Worm (Caenorhabditis elegans) whole organism, late embryonic: ENCODE measurements around the gene str-160.
A peak's percentile ranks its signal among the peaks of the same experiment; 100 is the strongest.

Source experiments
- K02D7.2 ChIP-seq: sonication (generic microtip); optimal IDR thresholded peaks from 2 replicates; lab custom pipeline; 2017; ENCODE audit warnings: mild to moderate bottlenecking, missing genetic modification characterization, missing compliant biosample characterization
- K09A11.1 ChIP-seq: sonication (generic microtip); optimal IDR thresholded peaks from 2 replicates; lab custom pipeline; 2017; ENCODE audit warnings: antibody characterized with exemption, mild to moderate bottlenecking, missing genetic modification characterization, missing compliant biosample characterization; ENCODE audit not compliant: insufficient read depth
- Y22D7AL.16 ChIP-seq: sonication (generic microtip); optimal IDR thresholded peaks from 2 replicates; lab custom pipeline; 2016; ENCODE audit warnings: missing genetic modification characterization, missing compliant biosample characterization
- ama-1 ChIP-seq: fragments of 150-350 bp; optimal IDR thresholded peaks from 2 replicates; lab custom pipeline; 2014
- ceh-18 ChIP-seq: sonication (generic microtip); optimal IDR thresholded peaks from 2 replicates; lab custom pipeline; 2016; ENCODE audit warnings: missing genetic modification characterization, missing compliant biosample characterization
- ceh-19 ChIP-seq: fragments of 200-800 bp; sonication (Bioruptor generic); optimal IDR thresholded peaks from 2 replicates; lab custom pipeline; 2018; ENCODE audit warnings: mild to moderate bottlenecking, missing genetic modification characterization, missing compliant biosample characterization
- ceh-24 ChIP-seq: sonication (generic microtip); optimal IDR thresholded peaks from 2 replicates; lab custom pipeline; 2016; ENCODE audit warnings: mild to moderate bottlenecking, missing genetic modification characterization, missing compliant biosample characterization
- ceh-31 ChIP-seq: sonication (generic microtip); optimal IDR thresholded peaks from 2 replicates; lab custom pipeline; 2016; ENCODE audit warnings: missing genetic modification characterization, missing compliant biosample characterization
- ceh-34 ChIP-seq: sonication (generic microtip); optimal IDR thresholded peaks from 2 replicates; lab custom pipeline; 2016; ENCODE audit warnings: mild to moderate bottlenecking, missing genetic modification characterization, missing compliant biosample characterization
- ceh-45 ChIP-seq: fragments of 200-800 bp; sonication (Bioruptor generic); IDR thresholded peaks from 2 replicates; pipeline ENCODE4 v1.3.6; 2022; ENCODE audit warnings: missing genetic modification reagents, missing genetic modification characterization, missing compliant biosample characterization
- ceh-48 ChIP-seq: sonication (generic microtip); optimal IDR thresholded peaks from 2 replicates; lab custom pipeline; 2016; ENCODE audit warnings: missing genetic modification characterization, inconsistent platforms, missing compliant biosample characterization
- ceh-6 ChIP-seq: fragments of 200-800 bp; sonication (Bioruptor generic); optimal IDR thresholded peaks from 2 replicates; lab custom pipeline; 2018; ENCODE audit warnings: mild to moderate bottlenecking, missing genetic modification characterization, missing compliant biosample characterization
- ceh-9 ChIP-seq: sonication (generic microtip); optimal IDR thresholded peaks from 2 replicates; lab custom pipeline; 2016; ENCODE audit warnings: mild to moderate bottlenecking, missing genetic modification characterization, inconsistent platforms, missing compliant biosample characterization
- che-1 ChIP-seq: sonication (generic microtip); optimal IDR thresholded peaks from 2 replicates; lab custom pipeline; 2016; ENCODE audit warnings: mild to moderate bottlenecking, missing genetic modification characterization, missing compliant biosample characterization
- elt-2 ChIP-seq: sonication (generic microtip); optimal IDR thresholded peaks from 2 replicates; lab custom pipeline; 2016; ENCODE audit warnings: missing genetic modification reagents, missing genetic modification characterization, missing compliant biosample characterization
- elt-4 ChIP-seq: sonication (generic microtip); optimal IDR thresholded peaks from 2 replicates; lab custom pipeline; 2016; ENCODE audit warnings: missing genetic modification characterization, missing compliant biosample characterization
- fax-1 ChIP-seq: sonication (generic microtip); optimal IDR thresholded peaks from 2 replicates; lab custom pipeline; 2016; ENCODE audit warnings: missing genotype, missing genetic modification characterization, missing compliant biosample characterization
- fkh-10 ChIP-seq: fragments of 150-350 bp; optimal IDR thresholded peaks from 2 replicates; lab custom pipeline; 2014; ENCODE audit warnings: missing biosample characterization, missing genetic modification reagents, missing genetic modification characterization
- hlh-15 ChIP-seq: sonication (generic microtip); optimal IDR thresholded peaks from 2 replicates; lab custom pipeline; 2016; ENCODE audit warnings: missing genetic modification characterization, missing compliant biosample characterization
- hlh-30 ChIP-seq: sonication (generic microtip); optimal IDR thresholded peaks from 2 replicates; lab custom pipeline; 2017; ENCODE audit warnings: antibody characterized with exemption, missing genetic modification characterization, missing compliant biosample characterization; ENCODE audit not compliant: insufficient read depth
- hlh-6 ChIP-seq: sonication (generic microtip); optimal IDR thresholded peaks from 2 replicates; lab custom pipeline; 2016; ENCODE audit warnings: missing genotype, missing genetic modification characterization, missing compliant biosample characterization
- lim-6 ChIP-seq: sonication (generic microtip); optimal IDR thresholded peaks from 2 replicates; lab custom pipeline; 2016; ENCODE audit warnings: missing genetic modification characterization, missing compliant biosample characterization
- madf-2 ChIP-seq: sonication (generic microtip); optimal IDR thresholded peaks from 2 replicates; lab custom pipeline; 2017; ENCODE audit warnings: missing genetic modification characterization, missing compliant biosample characterization
- nhr-11 ChIP-seq: fragments of 150-350 bp; optimal IDR thresholded peaks from 2 replicates; lab custom pipeline; 2014; ENCODE audit warnings: missing biosample characterization, missing genetic modification characterization
- nhr-232 ChIP-seq: sonication (generic microtip); optimal IDR thresholded peaks from 2 replicates; lab custom pipeline; 2016; ENCODE audit warnings: missing genetic modification characterization, missing compliant biosample characterization
- odd-2 ChIP-seq: sonication (generic microtip); optimal IDR thresholded peaks from 2 replicates; lab custom pipeline; 2017; ENCODE audit warnings: antibody characterized with exemption, mild to moderate bottlenecking, missing genetic modification characterization, missing compliant biosample characterization
- pat-9 ChIP-seq: fragments of 200-800 bp; sonication (Bioruptor generic); optimal IDR thresholded peaks from 2 replicates; lab custom pipeline; 2018; ENCODE audit warnings: mild to moderate bottlenecking, missing genetic modification characterization, moderate library complexity, missing compliant biosample characterization
- pax-1 ChIP-seq: fragments of 150-350 bp; optimal IDR thresholded peaks from 2 replicates; lab custom pipeline; 2014; ENCODE audit warnings: missing biosample characterization, missing genetic modification characterization
- pha-2 ChIP-seq: sonication (generic microtip); optimal IDR thresholded peaks from 2 replicates; lab custom pipeline; 2017; ENCODE audit warnings: mild to moderate bottlenecking, missing genetic modification characterization, missing compliant biosample characterization
- pha-4 ChIP-seq: fragments of 150-350 bp; optimal IDR thresholded peaks from 2 replicates; lab custom pipeline; 2018; ENCODE audit warnings: missing biosample characterization, missing genetic modification reagents, missing genetic modification characterization
- pqm-1 ChIP-seq: sonication (generic microtip); optimal IDR thresholded peaks from 2 replicates; lab custom pipeline; 2016; ENCODE audit warnings: missing genetic modification characterization, missing compliant biosample characterization
- rnt-1 ChIP-seq: sonication (generic microtip); optimal IDR thresholded peaks from 2 replicates; lab custom pipeline; 2016; ENCODE audit warnings: missing genetic modification characterization, missing compliant biosample characterization
- sdc-2 ChIP-seq: sonication (generic microtip); optimal IDR thresholded peaks from 2 replicates; lab custom pipeline; 2016; ENCODE audit warnings: missing genotype, missing genetic modification characterization, missing compliant biosample characterization
- tbx-2 ChIP-seq: sonication (generic microtip); optimal IDR thresholded peaks from 2 replicates; lab custom pipeline; 2016; ENCODE audit warnings: missing genetic modification characterization, missing compliant biosample characterization
- tbx-7 ChIP-seq: sonication (generic microtip); optimal IDR thresholded peaks from 2 replicates; lab custom pipeline; 2016; ENCODE audit warnings: missing genotype, missing genetic modification characterization, missing compliant biosample characterization
- unc-42 ChIP-seq: sonication (generic microtip); optimal IDR thresholded peaks from 2 replicates; lab custom pipeline; 2016; ENCODE audit warnings: missing genotype, missing genetic modification characterization, missing compliant biosample characterization
- unc-55 ChIP-seq: sonication (generic microtip); optimal IDR thresholded peaks from 2 replicates; lab custom pipeline; 2017; ENCODE audit warnings: missing biosample characterization, missing genetic modification reagents, missing genetic modification characterization
- unc-86 ChIP-seq: sonication (generic microtip); optimal IDR thresholded peaks from 2 replicates; lab custom pipeline; 2016; ENCODE audit warnings: missing genetic modification characterization, missing compliant biosample characterization
- ztf-16 ChIP-seq: sonication (generic microtip); optimal IDR thresholded peaks from 2 replicates; lab custom pipeline; 2017; ENCODE audit warnings: missing genetic modification characterization, missing compliant biosample characterization

str-160 gene

ce11 chrV:1756856-1757255 lies 22.2 kb downstream of the str-160 start, which contains the start of gene clec-204:
clec-204 (plus strand) TSS chrV:1757156.
- no peak for TF ChIP-seq hlh-15 (tag; lab: Kevin White, UChicago)

DNA sequence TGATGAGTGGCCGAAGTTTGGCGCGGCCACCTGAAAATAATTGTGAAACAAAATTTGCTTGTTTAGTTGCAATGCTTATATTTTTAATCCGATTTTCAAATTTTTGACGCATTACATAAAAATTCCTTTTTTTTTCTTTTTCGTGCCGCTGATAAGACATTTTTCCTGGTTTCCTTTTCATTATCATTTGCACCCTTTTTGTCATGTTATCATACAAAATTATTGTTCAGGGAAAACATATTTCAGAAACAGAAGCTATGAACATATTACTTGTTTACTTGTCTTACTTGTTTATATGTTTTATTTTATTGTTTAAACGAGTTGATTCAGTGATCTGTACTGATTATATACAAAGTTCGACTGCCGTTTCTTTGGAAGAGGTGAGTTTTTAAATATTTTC lies 26.0 kb downstream of the str-160 start, which contains the start of gene clec-205:
Gene clec-205 (plus strand): TSS at position 212 of the 400 bp plus-strand sequence.
- no peak for TF ChIP-seq elt-4 (tag; lab: Kevin White, UChicago)
- no peak for TF ChIP-seq tbx-2 (tag; lab: Kevin White, UChicago)
- peak; percentile 10 for TF ChIP-seq elt-2
- TF ChIP-seq ceh-45, result no peak
- TF ChIP-seq unc-42 (tag; lab: Kevin White, UChicago), result no peak
- TF ChIP-seq ceh-24, result no peak
- TF ChIP-seq ceh-6 (GFP tag; lab: Kevin White, UChicago), result no peak
- TF ChIP-seq, all 69 proteins: peak for 1

ce11 chrV:1767427-1767826 lies 32.8 kb downstream of the str-160 start:
- TF ChIP-seq pqm-1, result no peak
- no peak for TF ChIP-seq hlh-30
- TF ChIP-seq ama-1, result no peak
- TF ChIP-seq ceh-6 (GFP tag; lab: Kevin White, UChicago), result no peak
- no peak for TF ChIP-seq pax-1 (tag; lab: Kevin White, UChicago)
- TF ChIP-seq hlh-15 (tag; lab: Kevin White, UChicago), result no peak
- no peak for TF ChIP-seq ceh-9
- no peak for TF ChIP-seq hlh-6 (tag; lab: Kevin White, UChicago)
- no peak for TF ChIP-seq unc-86 (tag; lab: Kevin White, UChicago)
- TF ChIP-seq nhr-232 (tag; lab: Kevin White, UChicago), result no peak
- TF ChIP-seq odd-2 (tag; lab: Kevin White, UChicago), result no peak
- no peak for TF ChIP-seq elt-2
- TF ChIP-seq ceh-18 (tag; lab: Kevin White, UChicago), result no peak
- TF ChIP-seq ceh-34 (tag; lab: Kevin White, UChicago), result no peak
- no peak for TF ChIP-seq lim-6 (tag; lab: Kevin White, UChicago)

DNA sequence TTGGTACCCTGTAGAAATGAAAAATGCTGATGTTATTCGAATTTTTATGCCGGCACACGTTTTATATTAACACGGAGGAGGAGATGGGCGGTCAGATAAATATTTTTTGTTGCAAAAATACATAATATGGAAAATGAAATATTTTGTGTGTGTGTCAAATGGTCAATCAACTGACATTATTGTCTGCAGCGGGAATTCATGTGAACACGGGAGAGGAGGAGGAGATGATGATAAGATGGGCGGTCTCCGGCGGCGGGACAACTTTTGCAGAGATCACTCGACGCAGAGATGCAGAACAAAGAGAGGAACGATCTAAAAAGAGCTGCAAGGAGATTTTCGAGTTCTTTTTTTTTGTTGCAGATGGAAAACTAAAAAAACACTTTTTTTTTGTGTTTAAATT lies 37.1 kb downstream of the str-160 start, which contains the start of gene dhs-13:
Gene dhs-13 (minus strand): TSS at position 8 of the 400 bp plus-strand sequence.
- TF ChIP-seq K09A11.1 (no peak), unc-55 (GFP tag; lab: Kevin White, UChicago) (peak; percentile 21), tbx-2 (tag; lab: Kevin White, UChicago) (no peak)

DNA sequence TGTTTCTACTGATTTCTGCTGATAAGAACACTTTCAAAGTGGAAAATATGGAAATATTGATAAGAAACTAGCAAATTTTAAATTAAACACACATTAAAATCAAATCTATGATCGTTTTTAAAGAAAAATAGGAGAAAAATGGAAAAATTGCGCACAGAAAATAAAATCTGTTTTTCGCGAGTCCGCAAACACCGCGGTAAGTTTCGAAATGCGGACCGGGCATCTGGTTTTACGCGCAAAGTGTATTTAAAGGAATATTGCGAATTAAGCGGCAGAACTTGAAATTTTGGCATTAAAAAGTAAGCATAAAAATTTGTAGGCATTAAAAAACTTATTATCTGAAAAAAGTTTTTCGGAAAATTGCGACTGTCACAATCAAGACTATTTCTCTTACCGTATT lies 38.5 kb downstream of the str-160 start:
- TF ChIP-seq pha-2 (tag; lab: Kevin White, UChicago) (no peak), unc-86 (tag; lab: Kevin White, UChicago) (no peak), ceh-31 (tag; lab: Kevin White, UChicago) (no peak), elt-4 (tag; lab: Kevin White, UChicago) (no peak), fax-1 (tag; lab: Kevin White, UChicago) (no peak), unc-55 (GFP tag; lab: Kevin White, UChicago) (no peak), pat-9 (tag; lab: Kevin White, UChicago) (no peak), ztf-16 (no peak)

ce11 chrV:1774874-1775589 lies 40.4 kb downstream of the str-160 start, which contains the start of gene F36H9.7:
F36H9.7 (minus strand) TSS chrV:1774924.
- TF ChIP-seq ceh-48 (tag; lab: Kevin White, UChicago) (no peak), sdc-2 (tag; lab: Kevin White, UChicago) (no peak), unc-42 (tag; lab: Kevin White, UChicago) (peak; percentile 57), ama-1 (no peak)

ce11 chrV:1779136-1779535 lies 44.5 kb downstream of the str-160 start, which contains the start of gene F36H9.4:
F36H9.4 (minus strand) TSS chrV:1779236.
- no peak for TF ChIP-seq unc-86 (tag; lab: Kevin White, UChicago)
- no peak for TF ChIP-seq ceh-48 (tag; lab: Kevin White, UChicago)
- TF ChIP-seq K02D7.2 (tag; lab: Kevin White, UChicago), result no peak
- no peak for TF ChIP-seq ama-1
- TF ChIP-seq rnt-1, result no peak
- TF ChIP-seq pax-1 (tag; lab: Kevin White, UChicago), result no peak
- TF ChIP-seq che-1, result no peak
- no peak for TF ChIP-seq nhr-11 (tag; lab: Kevin White, UChicago)
- TF ChIP-seq fkh-10 (GFP tag; lab: Kevin White, UChicago), result no peak
- no peak for TF ChIP-seq pha-4 (tag; lab: Kevin White, UChicago)
- TF ChIP-seq ceh-19 (GFP tag; lab: Kevin White, UChicago), result no peak
- TF ChIP-seq ceh-24, result no peak
- no peak for TF ChIP-seq ceh-45
- no peak for TF ChIP-seq madf-2
- no peak for TF ChIP-seq tbx-7
- TF ChIP-seq ceh-9, result no peak
- TF ChIP-seq Y22D7AL.16, result no peak
- no peak for TF ChIP-seq unc-55 (GFP tag; lab: Kevin White, UChicago)
